Fruit fly (Drosophila melanogaster) whole organism, pupa: ENCODE data around the gene CG34155.

Source experiments
- CG32121 ChIP-seq: fragments of 200-800 bp; sonication (Bioruptor generic); IDR thresholded peaks from 2 replicates; pipeline ENCODE4 v1.3.6; 2022; ENCODE audit warnings: missing biosample characterization, missing genetic modification characterization
- CG9948 ChIP-seq: fragments of 200-800 bp; sonication (Bioruptor generic); optimal IDR thresholded peaks from 2 replicates; lab custom pipeline; 2018; ENCODE audit warnings: missing biosample characterization, mild to moderate bottlenecking, missing genetic modification characterization, moderate library complexity
- Ets98B ChIP-seq: fragments of 200-800 bp; sonication (Bioruptor generic); IDR thresholded peaks from 2 replicates; pipeline ENCODE4 v1.3.6; 2022; ENCODE audit warnings: missing biosample characterization, missing genetic modification characterization
- Pif1A ChIP-seq: fragments of 200-800 bp; sonication (Bioruptor generic); optimal IDR thresholded peaks from 3 replicates; lab custom pipeline; 2016; ENCODE audit warnings: missing biosample characterization, missing genetic modification characterization

dm6 chr3R:30592733-30593132, 32.7 kb upstream of the CG34155 start:
- no peak for TF ChIP-seq CG32121 (GFP tag; lab: Robert Waterston, UW)
- no peak for TF ChIP-seq Ets98B
- no peak for TF ChIP-seq CG9948
- no peak for TF ChIP-seq Pif1A
